Fruit fly (Drosophila melanogaster): ENCODE measurements around the gene ds.
A peak's percentile ranks its signal among the peaks of the same experiment; 100 is the strongest.

The ds gene

DNA sequence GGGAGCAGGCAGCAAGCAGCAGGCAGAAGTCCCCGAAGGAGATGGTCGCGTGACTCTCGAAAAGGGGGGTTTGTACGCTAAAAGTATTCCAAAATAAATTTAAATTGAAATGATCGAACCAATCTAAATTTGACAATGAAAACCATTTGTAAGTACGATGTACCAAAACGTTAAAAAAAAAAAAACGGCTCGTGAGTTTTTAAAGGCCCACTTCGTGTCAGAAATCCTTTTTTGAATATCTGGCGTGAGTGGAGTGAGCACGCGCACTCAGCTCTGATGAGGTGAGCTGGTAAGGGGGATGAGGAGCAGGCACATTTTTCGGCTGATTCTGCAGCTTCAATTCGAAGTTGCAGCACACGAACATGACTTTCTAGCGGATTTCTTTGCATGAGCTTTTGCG is 10.0 kb upstream of the ds start (continued):
- no peak for TF ChIP-seq esn (GFP tag; optimal IDR thresholded peaks at IDR 0.05)
- TF ChIP-seq CG6276 (GFP tag; optimal IDR thresholded peaks at IDR 0.05): peak; percentile 17
- no peak for TF ChIP-seq CG3919 (GFP tag; optimal IDR thresholded peaks at IDR 0.05)
- TF ChIP-seq cyc (GFP tag; optimal IDR thresholded peaks at IDR 0.05): no peak
- peak; percentile 4 for TF ChIP-seq CG4318 (GFP tag; optimal IDR thresholded peaks at IDR 0.05)
- no peak for TF ChIP-seq salr (GFP tag; optimal IDR thresholded peaks at IDR 0.05)
- TF ChIP-seq CG34406 (GFP tag; optimal IDR thresholded peaks at IDR 0.05): no peak
- no peak for TF ChIP-seq ss (GFP tag; optimal IDR thresholded peaks at IDR 0.05)
- no peak for TF ChIP-seq CG31627 (GFP tag; optimal IDR thresholded peaks at IDR 0.05)
- TF ChIP-seq Eip78C (GFP tag): peak; percentile 74

DNA sequence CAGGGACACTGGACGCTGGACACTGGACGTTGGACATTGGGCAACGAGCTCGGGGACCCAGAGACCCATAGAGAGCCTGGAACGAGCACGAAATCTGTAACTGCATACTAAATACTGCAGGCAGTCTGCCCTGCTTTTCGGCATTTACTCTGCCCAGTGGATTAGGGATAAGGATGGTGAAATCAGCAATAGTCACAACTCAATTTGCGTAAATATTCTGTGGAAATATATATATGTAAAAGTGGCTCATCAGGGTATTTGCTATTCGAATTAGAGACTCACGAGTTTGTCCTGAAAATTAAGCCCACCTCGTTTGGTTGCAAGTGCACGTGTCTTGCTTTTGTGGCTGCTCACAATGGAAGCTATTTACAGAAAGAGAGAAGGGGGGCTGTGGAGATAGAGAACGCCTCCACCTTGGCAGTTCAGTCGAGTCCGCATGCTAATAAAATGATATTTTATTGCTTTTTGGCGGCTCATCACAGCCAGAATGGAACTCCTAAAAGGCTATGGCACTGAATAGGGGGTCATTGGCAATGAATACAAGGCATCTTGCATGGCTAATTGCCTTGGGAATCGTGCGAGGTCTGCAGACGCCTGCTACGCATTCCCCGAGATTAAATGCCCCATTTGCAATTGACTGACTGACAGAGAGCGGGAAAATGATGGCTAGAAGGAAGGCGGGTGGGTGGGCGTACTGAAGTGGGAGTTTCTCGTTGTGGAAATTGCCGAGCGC is 9.2 kb upstream of the ds start:
- TF ChIP-seq Gug (GFP tag; IDR thresholded peaks at IDR 0.05) (0 out of 2 replicates have a peak, but pooled peaks have one; percentile 16), Ets96B (tag; optimal IDR thresholded peaks at IDR 0.05) (peak; percentile 74), CG11294 (GFP tag; IDR thresholded peaks at IDR 0.05) (peak; percentile 34; the same call in 1 of the 2 replicates), Sox14 (GFP tag; optimal IDR thresholded peaks at IDR 0.05) (peak; percentile 7), CG3919 (GFP tag; optimal IDR thresholded peaks at IDR 0.05) (peak; percentile 53), CG11902 (GFP tag; optimal IDR thresholded peaks at IDR 0.05) (peak; percentile 49), Blimp-1 (GFP tag; optimal IDR thresholded peaks at IDR 0.05) (no peak), CG32006 (GFP tag; optimal IDR thresholded peaks at IDR 0.05) (peak; percentile 45), ss (GFP tag; optimal IDR thresholded peaks at IDR 0.05) (peak in 1 of 2 experiments; percentile 68), CG15336 (GFP tag; IDR thresholded peaks at IDR 0.05) (peak; percentile 42; the same call in 1 of the 2 replicates), CG8632 (GFP tag; optimal IDR thresholded peaks at IDR 0.05) (peak; percentile 31), net (GFP tag; optimal IDR thresholded peaks at IDR 0.05) (peak; percentile 20), pdm3 (GFP tag; optimal IDR thresholded peaks at IDR 0.05) (peak; percentile 12), esn (GFP tag; optimal IDR thresholded peaks at IDR 0.05) (no peak), topi (GFP tag; optimal IDR thresholded peaks at IDR 0.05) (peak; percentile 29), vri (GFP tag; optimal IDR thresholded peaks at IDR 0.05) (no peak), achi (GFP tag; optimal IDR thresholded peaks at IDR 0.05) (peak; percentile 41), Lpt (GFP tag; optimal IDR thresholded peaks at IDR 0.05) (no peak), CG6808 (GFP tag; optimal IDR thresholded peaks at IDR 0.05) (peak; percentile 29), CG6854 (GFP tag; optimal IDR thresholded peaks at IDR 0.05) (no peak), CG34406 (GFP tag; optimal IDR thresholded peaks at IDR 0.05) (peak; percentile 21), CG31627 (GFP tag; optimal IDR thresholded peaks at IDR 0.05) (no peak), dsx (GFP tag; optimal IDR thresholded peaks at IDR 0.05; ENCODE audit: poor library complexity, severe bottlenecking) (peak; percentile 61), svp (GFP tag) (peak; percentile 41), CG10669 (GFP tag; optimal IDR thresholded peaks at IDR 0.05) (peak; percentile 68), spab (GFP tag; optimal IDR thresholded peaks at IDR 0.05) (peak; percentile 61), Sox15 (GFP tag; optimal IDR thresholded peaks at IDR 0.05) (peak; percentile 18), eg (GFP tag; IDR thresholded peaks at IDR 0.05) (no peak), Hr4 (GFP tag; optimal IDR thresholded peaks at IDR 0.05) (peak; percentile 22), salr (GFP tag; optimal IDR thresholded peaks at IDR 0.05) (peak in 1 of 2 experiments; percentile 50), CG10631 (GFP tag; optimal IDR thresholded peaks at IDR 0.05) (peak; percentile 45), CG8119 (GFP tag; IDR thresholded peaks at IDR 0.05) (no peak), CG4318 (GFP tag; optimal IDR thresholded peaks at IDR 0.05) (no peak), CG9139 (GFP tag; optimal IDR thresholded peaks at IDR 0.05) (peak; percentile 7), fkh (GFP tag; optimal IDR thresholded peaks at IDR 0.05) (no peak), Eip78C (GFP tag) (peak; percentile 90), CG3032 (tag; optimal IDR thresholded peaks at IDR 0.05) (peak; percentile 57), Sox102F (GFP tag; optimal IDR thresholded peaks at IDR 0.05) (no peak), Hr39 (GFP tag; optimal IDR thresholded peaks at IDR 0.05) (no peak), Hr38 (GFP tag; optimal IDR thresholded peaks at IDR 0.05) (no peak), OdsH (GFP tag; optimal IDR thresholded peaks at IDR 0.05) (peak; percentile 26), CG16779 (tag; optimal IDR thresholded peaks at IDR 0.05) (no peak), fd59A (GFP tag; optimal IDR thresholded peaks at IDR 0.05) (no peak), Ets21C (GFP tag; optimal IDR thresholded peaks at IDR 0.05) (no peak), CG1621 (tag; optimal IDR thresholded peaks at IDR 0.05) (peak; percentile 45), CG6276 (GFP tag; optimal IDR thresholded peaks at IDR 0.05) (peak; percentile 0)
